Fruit fly (Drosophila melanogaster) Kc167 (cell line): Measurements from ENCODE around the gene Lim1.

Source experiments
- Myc ChIP-seq: fragments of >200 bp; optimal IDR thresholded peaks from 2 replicates; lab custom pipeline; 2017; ENCODE audit warnings: missing external identifiers
- Sin3A ChIP-seq: fragments of >200 bp; optimal IDR thresholded peaks from 2 replicates; lab custom pipeline; 2018; ENCODE audit warnings: missing external identifiers
- insv ChIP-seq: fragments of >200 bp; optimal IDR thresholded peaks from 3 replicates; lab custom pipeline; 2018; ENCODE audit warnings: missing external identifiers
- psq ChIP-seq: fragments of >200 bp; optimal IDR thresholded peaks from 2 replicates; lab custom pipeline; 2017; ENCODE audit warnings: missing external identifiers
- ttk ChIP-seq: sonication (Bioruptor generic); optimal IDR thresholded peaks from 2 replicates; lab custom pipeline; 2017; ENCODE audit warnings: missing external identifiers

- no peak for TF ChIP-seq insv (lab: Kevin White, UChicago)
- no peak for TF ChIP-seq Myc (lab: Kevin White, UChicago)
- TF ChIP-seq psq (lab: Kevin White, UChicago): no peak
- no peak for TF ChIP-seq Sin3A (lab: Kevin White, UChicago)
- TF ChIP-seq ttk (lab: Kevin White, UChicago): no peak
These were observed 31.6 kb upstream of the Lim1 start for dm6 chrX:8837184-8837583.
